Worm (Caenorhabditis elegans): Measurements from ENCODE around the gene epg-9.

- TF ChIP-seq dpl-1 (GFP tag; optimal IDR thresholded peaks at IDR 0.05) = no peak
- TF ChIP-seq ceh-82 (tag; optimal IDR thresholded peaks at IDR 0.05) = no peak
- TF ChIP-seq blmp-1 (tag; optimal IDR thresholded peaks at IDR 0.05) = no peak
- TF ChIP-seq nhr-237 (tag; optimal IDR thresholded peaks at IDR 0.05) = no peak
- no peak for TF ChIP-seq elt-2 (tag; optimal IDR thresholded peaks at IDR 0.05)
These were observed at the start of gene epg-9 for ce11 chrIV:2600841-2601240.

Measured in whole organism, L1 larva.